Fruit fly (Drosophila melanogaster) whole organism, embryonic: ENCODE results near the gene CG34276.

Source experiments
- Atf-2 ChIP-seq: fragments of 200-800 bp; sonication (Bioruptor generic); optimal IDR thresholded peaks from 2 replicates; lab custom pipeline; 2016; ENCODE audit warnings: missing biosample characterization, missing genetic modification characterization
- Atf3 ChIP-seq: fragments of 200-800 bp; sonication (Bioruptor generic); optimal IDR thresholded peaks from 3 replicates; lab custom pipeline; 2016; ENCODE audit warnings: missing biosample characterization, missing genetic modification characterization
- CG10147 ChIP-seq: fragments of 200-800 bp; sonication (Bioruptor generic); optimal IDR thresholded peaks from 2 replicates; lab custom pipeline; 2019; ENCODE audit warnings: missing biosample characterization, mild to moderate bottlenecking, missing genetic modification characterization, moderate library complexity
- CG10209 ChIP-seq: fragments of 200-800 bp; sonication (Bioruptor generic); optimal IDR thresholded peaks from 3 replicates; lab custom pipeline; 2017; ENCODE audit warnings: missing biosample characterization, mild to moderate bottlenecking, missing genetic modification characterization, missing genetic modification reagents
- CG10321 ChIP-seq: fragments of 200-800 bp; sonication (Bioruptor generic); IDR thresholded peaks from 2 replicates; pipeline ENCODE4 v1.3.6; 2022; ENCODE audit warnings: missing biosample characterization, missing genetic modification characterization
- CG11247 ChIP-seq: fragments of 200-800 bp; sonication (Bioruptor generic); IDR thresholded peaks from 2 replicates; pipeline ENCODE4 v1.3.6; 2022; ENCODE audit warnings: missing biosample characterization, missing genetic modification characterization
- CG11560 ChIP-seq: fragments of 200-800 bp; sonication (Bioruptor generic); IDR thresholded peaks from 3 replicates; pipeline ENCODE4 v1.3.6; 2022; ENCODE audit warnings: missing biosample characterization, missing genetic modification characterization
- CG12236 ChIP-seq: fragments of 200-800 bp; sonication (Bioruptor generic); optimal IDR thresholded peaks from 2 replicates; lab custom pipeline; 2016; ENCODE audit warnings: missing biosample characterization, missing genetic modification characterization
- CG14860 ChIP-seq: fragments of 200-800 bp; sonication (Bioruptor generic); IDR thresholded peaks from 3 replicates; pipeline ENCODE4 v1.3.6; 2022; ENCODE audit warnings: missing biosample characterization, missing genetic modification characterization; ENCODE audit not compliant: partially characterized antibody
- CG17359 ChIP-seq: fragments of 200-800 bp; sonication (Bioruptor generic); optimal IDR thresholded peaks from 3 replicates; lab custom pipeline; 2018; ENCODE audit warnings: missing biosample characterization, mild to moderate bottlenecking, missing genetic modification characterization, moderate library complexity
- CG18599 ChIP-seq: fragments of 200-800 bp; sonication (Bioruptor generic); optimal IDR thresholded peaks from 3 replicates; lab custom pipeline; 2017; ENCODE audit warnings: missing biosample characterization, missing genetic modification characterization, mild to moderate bottlenecking, moderate library complexity, missing genetic modification reagents
- CG4282 ChIP-seq: fragments of 200-800 bp; sonication (Bioruptor generic); optimal IDR thresholded peaks from 2 replicates; lab custom pipeline; 2016; ENCODE audit warnings: missing biosample characterization, missing genetic modification characterization
- CG6683 ChIP-seq: fragments of 200-800 bp; sonication (Bioruptor generic); optimal IDR thresholded peaks from 2 replicates; lab custom pipeline; 2017; ENCODE audit warnings: missing biosample characterization, mild to moderate bottlenecking, missing genetic modification characterization, missing genetic modification reagents
- CG8281 ChIP-seq: fragments of 200-800 bp; sonication (Bioruptor generic); optimal IDR thresholded peaks from 2 replicates; lab custom pipeline; 2018; ENCODE audit warnings: missing biosample characterization, mild to moderate bottlenecking, missing genetic modification characterization, moderate library complexity
- CG8765 ChIP-seq: fragments of 200-800 bp; sonication (Bioruptor generic); IDR thresholded peaks from 2 replicates; pipeline ENCODE4 v1.3.6; 2022; ENCODE audit warnings: missing biosample characterization, missing genetic modification characterization
- CG9817 ChIP-seq: fragments of 200-800 bp; sonication (Bioruptor generic); optimal IDR thresholded peaks from 2 replicates; lab custom pipeline; 2018; ENCODE audit warnings: missing biosample characterization, mild to moderate bottlenecking, missing genetic modification characterization, moderate library complexity
- D19A ChIP-seq: fragments of 200-800 bp; optimal IDR thresholded peaks from 3 replicates; lab custom pipeline; 2019; ENCODE audit warnings: missing biosample characterization, mild to moderate bottlenecking, missing genetic modification characterization, moderate library complexity
- Dip3 ChIP-seq: fragments of 200-800 bp; sonication (Bioruptor generic); optimal IDR thresholded peaks from 3 replicates; lab custom pipeline; 2016; ENCODE audit warnings: missing biosample characterization, missing genetic modification characterization
- Elba2 ChIP-seq: fragments of 200-800 bp; sonication (Bioruptor generic); optimal IDR thresholded peaks from 3 replicates; lab custom pipeline; 2016; ENCODE audit warnings: missing biosample characterization, missing genetic modification characterization
- Fer1 ChIP-seq: fragments of 200-800 bp; sonication (Bioruptor generic); optimal IDR thresholded peaks from 2 replicates; lab custom pipeline; 2017; ENCODE audit warnings: missing biosample characterization, mild to moderate bottlenecking, missing genetic modification characterization
- Fer2 ChIP-seq: fragments of 200-800 bp; sonication (Bioruptor generic); optimal IDR thresholded peaks from 2 replicates; lab custom pipeline; 2018; ENCODE audit warnings: missing biosample characterization, mild to moderate bottlenecking, missing genetic modification characterization, moderate library complexity
- HmgZ ChIP-seq: fragments of 200-800 bp; sonication (Bioruptor generic); optimal IDR thresholded peaks from 2 replicates; lab custom pipeline; 2018; ENCODE audit warnings: missing biosample characterization, mild to moderate bottlenecking, missing genetic modification characterization
- Hr3 ChIP-seq: fragments of 200-800 bp; sonication (Bioruptor generic); optimal IDR thresholded peaks from 3 replicates; lab custom pipeline; 2016; ENCODE audit warnings: missing biosample characterization, missing genetic modification characterization
- Lhr ChIP-seq: fragments of 200-800 bp; sonication (Bioruptor generic); optimal IDR thresholded peaks from 3 replicates; lab custom pipeline; 2017; ENCODE audit warnings: mild to moderate bottlenecking, missing biosample characterization, missing genetic modification reagents, missing genetic modification characterization
- MBD-R2 ChIP-seq: fragments of 200-800 bp; sonication (Bioruptor generic); IDR thresholded peaks from 2 replicates; pipeline ENCODE4 v1.3.6; 2022; ENCODE audit warnings: missing biosample characterization, missing genetic modification characterization
- NK7.1 ChIP-seq: fragments of 200-800 bp; sonication (Bioruptor generic); optimal IDR thresholded peaks from 3 replicates; lab custom pipeline; 2016; ENCODE audit warnings: missing biosample characterization, missing genetic modification characterization
- Nf-YC ChIP-seq: fragments of 200-800 bp; optimal IDR thresholded peaks from 3 replicates; lab custom pipeline; 2019; ENCODE audit warnings: missing biosample characterization, mild to moderate bottlenecking, missing genetic modification characterization, moderate library complexity
- Pdp1 ChIP-seq, 2 experiments: fragments of 200-800 bp; sonication (Bioruptor generic); optimal IDR thresholded peaks; 3 replicates each; lab custom pipeline; 2016; ENCODE audit warnings: missing biosample characterization in 2 of 2, missing genetic modification characterization in 2 of 2, mild to moderate bottlenecking in 1 of 2, moderate library complexity in 1 of 2
- Rfx ChIP-seq: fragments of 200-800 bp; sonication (Bioruptor generic); IDR thresholded peaks from 2 replicates; pipeline ENCODE4 v1.3.6; 2022; ENCODE audit warnings: missing biosample characterization, missing genetic modification characterization
- YL-1 ChIP-seq: fragments of 200-800 bp; sonication (Bioruptor generic); optimal IDR thresholded peaks from 3 replicates; lab custom pipeline; 2017; ENCODE audit warnings: missing biosample characterization, mild to moderate bottlenecking, missing genetic modification characterization
- ac ChIP-seq: fragments of 200-800 bp; sonication (Bioruptor generic); optimal IDR thresholded peaks from 3 replicates; lab custom pipeline; 2017; ENCODE audit warnings: missing biosample characterization, mild to moderate bottlenecking, missing genetic modification characterization
- amos ChIP-seq: fragments of 200-800 bp; sonication (Bioruptor generic); IDR thresholded peaks from 2 replicates; pipeline ENCODE4 v1.3.6; 2022; ENCODE audit warnings: missing biosample characterization, missing genetic modification characterization; ENCODE audit not compliant: partially characterized antibody
- bcd ChIP-seq: fragments of 200-800 bp; sonication (Bioruptor generic); optimal IDR thresholded peaks from 2 replicates; lab custom pipeline; 2017; ENCODE audit warnings: missing biosample characterization, mild to moderate bottlenecking, missing genetic modification characterization
- btn ChIP-seq: fragments of 200-800 bp; sonication (Bioruptor generic); optimal IDR thresholded peaks from 2 replicates; lab custom pipeline; 2016; ENCODE audit warnings: missing biosample characterization, missing genetic modification characterization
- crp ChIP-seq, 2 experiments: fragments of 200-800 bp; sonication (Bioruptor generic); optimal IDR thresholded peaks; 2 replicates in 1 of 2; 3 replicates in 1 of 2; lab custom pipeline; 2017; ENCODE audit warnings: missing biosample characterization in 2 of 2, missing genetic modification characterization in 2 of 2, mild to moderate bottlenecking in 1 of 2, moderate library complexity in 1 of 2
- emc ChIP-seq: fragments of 200-800 bp; sonication (Bioruptor generic); optimal IDR thresholded peaks from 2 replicates; lab custom pipeline; 2016; ENCODE audit warnings: missing biosample characterization, missing genetic modification characterization
- ems ChIP-seq: fragments of 200-800 bp; sonication (Bioruptor generic); optimal IDR thresholded peaks from 3 replicates; lab custom pipeline; 2016; ENCODE audit warnings: missing biosample characterization, missing genetic modification characterization
- ftz-f1 ChIP-seq: fragments of 200-800 bp; sonication (Bioruptor generic); optimal IDR thresholded peaks from 2 replicates; lab custom pipeline; 2016; ENCODE audit warnings: missing biosample characterization, missing genetic modification characterization
- fu2 ChIP-seq: fragments of 200-800 bp; sonication (Bioruptor generic); optimal IDR thresholded peaks from 2 replicates; lab custom pipeline; 2016; ENCODE audit warnings: missing biosample characterization, missing genetic modification characterization
- gfzf ChIP-seq: fragments of 200-800 bp; sonication (Bioruptor generic); optimal IDR thresholded peaks from 2 replicates; lab custom pipeline; 2016; ENCODE audit warnings: missing biosample characterization, mild to moderate bottlenecking, missing genetic modification characterization, moderate library complexity
- ken ChIP-seq: fragments of 200-800 bp; sonication (Bioruptor generic); IDR thresholded peaks from 3 replicates; pipeline ENCODE4 v1.3.6; 2022; ENCODE audit warnings: missing biosample characterization, missing genetic modification characterization
- kni ChIP-seq: fragments of 200-800 bp; sonication (Bioruptor generic); optimal IDR thresholded peaks from 3 replicates; lab custom pipeline; 2017; ENCODE audit warnings: mild to moderate bottlenecking, missing biosample characterization, missing genetic modification reagents, missing genetic modification characterization
- knrl ChIP-seq: fragments of 200-800 bp; sonication (Bioruptor generic); IDR thresholded peaks from 3 replicates; pipeline ENCODE4 v1.3.6; 2022; ENCODE audit warnings: missing biosample characterization, missing genetic modification characterization; ENCODE audit not compliant: partially characterized antibody
- maf-S ChIP-seq: fragments of 200-800 bp; sonication (Bioruptor generic); optimal IDR thresholded peaks from 2 replicates; lab custom pipeline; 2016; ENCODE audit warnings: missing biosample characterization, missing genetic modification characterization
- org-1 ChIP-seq: fragments of 200-800 bp; sonication (Bioruptor generic); optimal IDR thresholded peaks from 2 replicates; lab custom pipeline; 2017; ENCODE audit warnings: missing biosample characterization, missing genetic modification characterization
- p53 ChIP-seq: fragments of 200-800 bp; sonication (Bioruptor generic); optimal IDR thresholded peaks from 2 replicates; lab custom pipeline; 2016; ENCODE audit warnings: missing biosample characterization, missing genetic modification characterization
- sens-2 ChIP-seq: fragments of 200-800 bp; sonication (Bioruptor generic); IDR thresholded peaks from 2 replicates; pipeline ENCODE4 v1.3.6; 2022; ENCODE audit warnings: missing biosample characterization, missing genetic modification characterization
- seq ChIP-seq: fragments of 200-800 bp; sonication (Bioruptor generic); IDR thresholded peaks from 2 replicates; pipeline ENCODE4 v1.3.6; 2022; ENCODE audit warnings: missing biosample characterization, missing genetic modification characterization
- tgo ChIP-seq: fragments of 200-800 bp; sonication (Bioruptor generic); IDR thresholded peaks from 3 replicates; pipeline ENCODE4 v1.3.6; 2022; ENCODE audit warnings: missing biosample characterization, missing genetic modification characterization
- tll ChIP-seq, 2 experiments: fragments of 200-800 bp in 1 of 2; fragments of >200 bp in 1 of 2; sonication (Bioruptor generic) in 1 of 2; optimal IDR thresholded peaks; 2 replicates each; lab custom pipeline; 2017 to 2019; ENCODE audit warnings: missing biosample characterization in 2 of 2, missing genetic modification characterization in 2 of 2, mild to moderate bottlenecking in 1 of 2, moderate library complexity in 1 of 2
- wor ChIP-seq: fragments of 200-800 bp; sonication (Bioruptor generic); IDR thresholded peaks from 2 replicates; pipeline ENCODE4 v1.3.6; 2022; ENCODE audit warnings: missing biosample characterization, missing genetic modification characterization

Gene CG34276

DNA sequence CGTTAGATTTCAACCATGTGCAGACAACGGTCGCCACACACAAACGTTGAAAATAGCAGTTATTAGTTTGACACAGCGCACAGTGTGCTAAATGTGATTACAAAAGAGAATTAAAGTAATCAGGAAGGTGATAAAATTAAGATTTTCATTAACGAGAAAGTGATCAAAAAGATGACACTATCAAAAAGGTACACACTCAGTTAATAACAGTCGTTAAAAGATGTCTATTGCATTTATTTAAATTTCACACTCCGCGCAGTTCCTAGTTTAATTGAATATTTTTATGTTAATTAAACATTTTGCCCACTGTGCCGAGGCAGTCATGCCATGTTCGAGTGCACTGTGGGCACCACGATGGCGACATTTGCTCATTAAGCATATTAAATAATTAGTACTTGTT, 1.7 kb downstream of the CG34276 start (continued):
- no peak for TF ChIP-seq amos (GFP tag; lab: Robert Waterston, UW)
- peak; percentile 12 for TF ChIP-seq CG18599 (GFP tag; lab: Kevin White, UChicago)
- no peak for TF ChIP-seq CG10321 (GFP tag; lab: Robert Waterston, UW)
- no peak for TF ChIP-seq Elba2
- no peak for TF ChIP-seq gfzf
- TF ChIP-seq ftz-f1 (GFP tag; lab: Kevin White, UChicago) = no peak
- TF ChIP-seq Fer1 (GFP tag; lab: Kevin White, UChicago) = peak; percentile 3
- TF ChIP-seq CG17359 = peak; percentile 5
- TF ChIP-seq Lhr (GFP tag; lab: Kevin White, UChicago) = no peak
- peak; percentile 1 for TF ChIP-seq Nf-YC (tag; lab: Kevin White, UChicago)
- TF ChIP-seq CG11247 = no peak
- TF ChIP-seq YL-1 (GFP tag; lab: Kevin White, UChicago) = no peak
- TF ChIP-seq MBD-R2 (GFP tag; lab: Robert Waterston, UW) = no peak
- TF ChIP-seq CG11560 (tag; lab: Robert Waterston, UW) = no peak
- TF ChIP-seq p53 (GFP tag; lab: Kevin White, UChicago) = no peak
- TF ChIP-seq Atf-2 (GFP tag; lab: Kevin White, UChicago) = no peak
- TF ChIP-seq CG9817 (tag; lab: Kevin White, UChicago) = peak; percentile 4
- TF ChIP-seq bcd (GFP tag; lab: Kevin White, UChicago) = no peak
- TF ChIP-seq CG4282 (GFP tag; lab: Kevin White, UChicago) = no peak
- TF ChIP-seq ac (GFP tag; lab: Kevin White, UChicago) = no peak
- no peak for TF ChIP-seq HmgZ
- TF ChIP-seq CG8765 (GFP tag; lab: Robert Waterston, UW) = no peak
- TF ChIP-seq Atf3 (GFP tag; lab: Kevin White, UChicago) = no peak
- TF ChIP-seq kni (GFP tag; lab: Kevin White, UChicago) = no peak
- peak; percentile 40; the same call in 1 of the 2 replicates for TF ChIP-seq Rfx (GFP tag; lab: Robert Waterston, UW)
- no peak; the same call in 1 of the 2 replicates for TF ChIP-seq seq (GFP tag; lab: Robert Waterston, UW)
- TF ChIP-seq ken (GFP tag; lab: Robert Waterston, UW) = no peak
- peak in 1 of 2 experiments; percentile 0 for TF ChIP-seq Pdp1 (GFP tag; optimal IDR thresholded peaks at IDR 0.05; lab: Kevin White, UChicago)
- TF ChIP-seq btn (GFP tag; lab: Kevin White, UChicago) = no peak
- no peak for TF ChIP-seq CG14860 (GFP tag; lab: Robert Waterston, UW)
- TF ChIP-seq org-1 = peak; percentile 30
- TF ChIP-seq CG10209 = peak; percentile 35
- no peak for TF ChIP-seq maf-S (GFP tag; lab: Kevin White, UChicago)
- no peak for TF ChIP-seq ems
- TF ChIP-seq CG6683 (GFP tag; lab: Kevin White, UChicago) = no peak
- no peak for TF ChIP-seq Dip3 (GFP tag; lab: Kevin White, UChicago)
- no peak for TF ChIP-seq D19A (tag; lab: Kevin White, UChicago)
- no peak for TF ChIP-seq Hr3 (GFP tag; lab: Kevin White, UChicago)
- TF ChIP-seq NK7.1 (GFP tag; lab: Kevin White, UChicago) = no peak
- peak; percentile 50; the same call in 2 of the 3 replicates for TF ChIP-seq tgo (GFP tag; lab: Robert Waterston, UW)
- TF ChIP-seq emc (GFP tag; lab: Kevin White, UChicago) = no peak
- no peak for TF ChIP-seq crp (GFP tag; optimal IDR thresholded peaks at IDR 0.05; lab: Kevin White, UChicago)
- no peak for TF ChIP-seq fu2
- no peak for TF ChIP-seq CG8281 (tag; lab: Kevin White, UChicago)
- TF ChIP-seq knrl (GFP tag; lab: Robert Waterston, UW) = no peak
- no peak for TF ChIP-seq CG12236 (GFP tag; lab: Kevin White, UChicago)
- TF ChIP-seq sens-2 = no peak
- no peak for TF ChIP-seq tll (GFP tag; optimal IDR thresholded peaks at IDR 0.05; lab: Kevin White, UChicago)
- TF ChIP-seq wor (GFP tag; lab: Robert Waterston, UW) = 0 out of 2 replicates have a peak, but pooled peaks have one; percentile 19
- no peak for TF ChIP-seq CG10147 (GFP tag; lab: Kevin White, UChicago)
- no peak for TF ChIP-seq Fer2 (tag; lab: Kevin White, UChicago)
